Worm (Caenorhabditis elegans) whole organism, L3 larva: ENCODE measurements around the gene cdk-12.

Experiments used
- R02D3.7 ChIP-seq: fragments of 150-350 bp; optimal IDR thresholded peaks from 2 replicates; lab custom pipeline; 2014; ENCODE audit warnings: missing biosample characterization, missing genetic modification characterization
- aly-2 ChIP-seq: fragments of 150-350 bp; optimal IDR thresholded peaks from 2 replicates; lab custom pipeline; 2014; ENCODE audit warnings: missing biosample characterization, missing genetic modification characterization
- ama-1 ChIP-seq: fragments of 150-350 bp; optimal IDR thresholded peaks from 2 replicates; lab custom pipeline; 2018
- ceh-9 ChIP-seq: sonication (generic microtip); optimal IDR thresholded peaks from 2 replicates; lab custom pipeline; 2018; ENCODE audit warnings: missing biosample characterization, missing genetic modification characterization
- egl-27 ChIP-seq: sonication (generic microtip); optimal IDR thresholded peaks from 4 replicates; lab custom pipeline; 2017; ENCODE audit warnings: missing biosample characterization, missing genetic modification reagents, missing genetic modification characterization
- elt-1 ChIP-seq: fragments of 150-350 bp; optimal IDR thresholded peaks from 2 replicates; lab custom pipeline; 2014; ENCODE audit warnings: missing biosample characterization, missing genetic modification characterization
- elt-2 ChIP-seq: sonication (generic microtip); optimal IDR thresholded peaks from 2 replicates; lab custom pipeline; 2016; ENCODE audit warnings: missing genetic modification reagents, mild to moderate bottlenecking, missing genetic modification characterization, missing compliant biosample characterization
- eor-1 ChIP-seq, 2 experiments: fragments of 150-350 bp; optimal IDR thresholded peaks; 2 replicates each; lab custom pipeline; 2014 to 2018; ENCODE audit warnings: missing biosample characterization in 2 of 2, missing genetic modification characterization in 2 of 2
- fkh-2 ChIP-seq: fragments of 150-350 bp; optimal IDR thresholded peaks from 2 replicates; lab custom pipeline; 2014; ENCODE audit warnings: missing biosample characterization, missing genetic modification reagents, missing genetic modification characterization
- hmg-11 ChIP-seq: sonication (generic microtip); optimal IDR thresholded peaks from 2 replicates; lab custom pipeline; 2016; ENCODE audit warnings: missing genetic modification characterization, missing compliant biosample characterization
- jun-1 ChIP-seq: fragments of 150-350 bp; optimal IDR thresholded peaks from 2 replicates; lab custom pipeline; 2014; ENCODE audit warnings: missing biosample characterization, missing genetic modification reagents, missing genetic modification characterization
- lin-15B ChIP-seq: fragments of 150-350 bp; optimal IDR thresholded peaks from 2 replicates; lab custom pipeline; 2014; ENCODE audit warnings: missing biosample characterization, missing genetic modification characterization
- lin-39 ChIP-seq: fragments of 150-350 bp; optimal IDR thresholded peaks from 2 replicates; lab custom pipeline; 2018; ENCODE audit warnings: missing biosample characterization, missing genetic modification reagents, missing genetic modification characterization
- mdl-1 ChIP-seq: fragments of 150-350 bp; optimal IDR thresholded peaks from 2 replicates; lab custom pipeline; 2014; ENCODE audit warnings: missing biosample characterization, missing genetic modification characterization
- nfya-1 ChIP-seq: sonication (generic microtip); optimal IDR thresholded peaks from 2 replicates; lab custom pipeline; 2017; ENCODE audit warnings: missing genetic modification characterization, mild to moderate bottlenecking, missing compliant biosample characterization, antibody characterized with exemption, moderate library complexity; ENCODE audit not compliant: insufficient read depth
- nhr-11 ChIP-seq: fragments of 150-350 bp; optimal IDR thresholded peaks from 2 replicates; lab custom pipeline; 2014; ENCODE audit warnings: missing biosample characterization, missing genetic modification characterization
- nhr-12 ChIP-seq: fragments of 150-350 bp; optimal IDR thresholded peaks from 2 replicates; lab custom pipeline; 2014; ENCODE audit warnings: missing biosample characterization, missing genetic modification characterization
- nhr-23 ChIP-seq: fragments of 150-350 bp; optimal IDR thresholded peaks from 2 replicates; lab custom pipeline; 2014; ENCODE audit warnings: missing biosample characterization, missing genetic modification reagents, missing genetic modification characterization
- nhr-237 ChIP-seq: fragments of 150-350 bp; optimal IDR thresholded peaks from 2 replicates; lab custom pipeline; 2014; ENCODE audit warnings: missing biosample characterization, missing genetic modification characterization
- nhr-25 ChIP-seq: sonication (generic microtip); optimal IDR thresholded peaks from 2 replicates; lab custom pipeline; 2017; ENCODE audit warnings: missing biosample characterization, missing genetic modification characterization
- nhr-43 ChIP-seq: sonication (generic microtip); optimal IDR thresholded peaks from 2 replicates; lab custom pipeline; 2016; ENCODE audit warnings: mild to moderate bottlenecking, missing genetic modification characterization, missing compliant biosample characterization; ENCODE audit not compliant: poor library complexity, severe bottlenecking
- nhr-76 ChIP-seq: fragments of 150-350 bp; sonication (generic microtip); optimal IDR thresholded peaks from 5 replicates; lab custom pipeline; 2014; ENCODE audit warnings: missing biosample characterization, missing genetic modification characterization
- nhr-77 ChIP-seq: fragments of 150-350 bp; optimal IDR thresholded peaks from 2 replicates; lab custom pipeline; 2014; ENCODE audit warnings: missing biosample characterization, missing genetic modification characterization
- pha-4 ChIP-seq: fragments of 150-350 bp; optimal IDR thresholded peaks from 2 replicates; lab custom pipeline; 2014; ENCODE audit warnings: missing biosample characterization, missing genetic modification reagents, missing genetic modification characterization
- pqm-1 ChIP-seq: fragments of 150-350 bp; optimal IDR thresholded peaks from 2 replicates; lab custom pipeline; 2017; ENCODE audit warnings: missing biosample characterization, missing genetic modification characterization, inconsistent platforms
- tbx-2 ChIP-seq: sonication (generic microtip); optimal IDR thresholded peaks from 2 replicates; lab custom pipeline; 2016; ENCODE audit warnings: mild to moderate bottlenecking, missing genetic modification characterization, missing compliant biosample characterization
- unc-39 ChIP-seq: sonication (generic microtip); optimal IDR thresholded peaks from 4 replicates; lab custom pipeline; 2017; ENCODE audit warnings: missing biosample characterization, missing genetic modification characterization
- unc-62 ChIP-seq: fragments of 150-350 bp; sonication (generic microtip); optimal IDR thresholded peaks from 4 replicates; lab custom pipeline; 2014; ENCODE audit warnings: missing biosample characterization, missing genetic modification reagents, missing genetic modification characterization
- zag-1 ChIP-seq: fragments of 150-350 bp; optimal IDR thresholded peaks from 2 replicates; lab custom pipeline; 2014; ENCODE audit warnings: missing biosample characterization, missing genetic modification characterization
- ztf-11 ChIP-seq: fragments of 150-350 bp; optimal IDR thresholded peaks from 2 replicates; lab custom pipeline; 2014; ENCODE audit warnings: missing biosample characterization, missing genetic modification characterization

The cdk-12 gene

DNA sequence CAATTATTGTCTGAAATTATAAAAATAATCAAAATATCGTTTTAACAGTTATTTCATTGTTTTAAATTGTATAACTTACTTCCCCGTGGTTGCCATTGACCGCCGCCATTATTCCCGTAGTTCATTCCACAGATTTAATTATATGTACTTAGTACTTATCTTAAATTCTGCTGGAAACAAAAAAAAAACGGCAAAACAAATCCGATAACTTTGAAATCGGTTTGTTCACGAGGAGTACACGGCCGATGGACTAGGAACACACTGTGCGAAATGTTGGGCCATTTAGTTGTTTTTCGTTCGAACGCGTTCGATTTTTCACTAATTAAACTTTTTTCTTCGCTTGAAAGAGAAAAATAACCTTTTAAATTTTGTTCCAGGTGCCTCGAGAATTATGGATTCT lies 10.3 kb downstream of the cdk-12 start, which contains the start of the genes B0285.3 and lcmt-1:
Gene B0285.3, minus strand, starts transcription at position 267 of the 400 bp plus-strand sequence.
Gene lcmt-1, plus strand, starts transcription at position 377 of the 400 bp plus-strand sequence.
- TF ChIP-seq jun-1 (tag; lab: Kevin White, UChicago) (no peak), nhr-43 (tag; lab: Kevin White, UChicago) (peak; percentile 40), ceh-9 (tag; lab: Kevin White, UChicago) (no peak), elt-2 (peak; percentile 11), nhr-25 (tag; lab: Kevin White, UChicago) (peak; percentile 28), nhr-23 (tag; lab: Kevin White, UChicago) (peak; percentile 61), lin-15B (peak; percentile 68), pha-4 (tag; lab: Kevin White, UChicago) (peak; percentile 42), nhr-11 (tag; lab: Kevin White, UChicago) (no peak), nfya-1 (tag; lab: Kevin White, UChicago) (peak; percentile 52)

DNA sequence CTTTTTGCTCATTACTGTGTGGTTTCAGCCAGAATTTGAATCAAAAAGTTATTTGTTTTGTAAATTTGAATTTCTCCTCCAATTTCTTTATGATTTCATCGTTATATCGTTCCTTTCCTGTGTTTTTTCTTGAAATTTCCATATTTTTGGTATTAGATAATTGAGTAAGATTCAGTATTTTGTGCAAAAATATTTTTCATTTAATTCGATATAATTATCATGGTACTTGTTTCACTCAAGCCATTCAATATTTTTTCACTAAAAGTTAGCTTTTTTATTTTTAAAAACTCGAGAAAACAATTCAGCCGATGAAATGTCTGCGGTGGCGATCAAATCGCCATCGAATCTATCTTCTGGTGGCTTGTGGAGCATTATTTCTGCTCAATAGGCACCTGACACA lies 12.2 kb downstream of the cdk-12 start, which contains the start of gene hse-5:
Gene hse-5, plus strand, starts transcription at position 301 of the 400 bp plus-strand sequence.
- TF ChIP-seq unc-39 (tag; lab: Kevin White, UChicago) (no peak), ama-1 (lab: Kevin White, UChicago) (no peak), ztf-11 (tag; lab: Kevin White, UChicago) (no peak), ceh-9 (tag; lab: Kevin White, UChicago) (no peak), nhr-76 (no peak), elt-2 (no peak), R02D3.7 (no peak), nhr-25 (tag; lab: Kevin White, UChicago) (no peak), mdl-1 (tag; lab: Kevin White, UChicago) (no peak), elt-1 (tag; lab: Kevin White, UChicago) (no peak), fkh-2 (no peak), pqm-1 (no peak)

DNA sequence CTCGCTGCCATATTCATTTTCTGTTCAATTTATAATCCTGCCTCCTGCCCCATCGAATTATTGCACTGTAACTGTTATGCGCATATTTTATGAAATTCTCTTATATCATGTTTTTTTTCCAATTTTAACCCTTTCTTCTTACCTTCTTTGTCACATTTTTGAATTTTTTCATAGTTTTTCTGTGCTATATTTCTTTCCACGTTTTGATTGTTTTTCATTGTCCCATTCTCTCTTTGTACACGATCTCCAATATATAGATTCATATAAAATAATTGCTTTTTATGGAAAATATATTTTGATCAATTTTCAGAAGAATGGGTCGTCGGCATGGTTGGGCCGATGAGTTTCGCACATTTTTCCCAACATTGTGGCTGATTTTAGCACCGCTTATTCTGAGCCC lies 17.0 kb downstream of the cdk-12 start, which contains the start of gene B0285.6:
Gene B0285.6, plus strand, starts transcription at position 301 of the 400 bp plus-strand sequence.
- TF ChIP-seq nhr-237 (tag; lab: Kevin White, UChicago) (no peak), mdl-1 (tag; lab: Kevin White, UChicago) (no peak), eor-1 (tag; optimal IDR thresholded peaks at IDR 0.05; lab: Kevin White, UChicago) (no peak)

DNA sequence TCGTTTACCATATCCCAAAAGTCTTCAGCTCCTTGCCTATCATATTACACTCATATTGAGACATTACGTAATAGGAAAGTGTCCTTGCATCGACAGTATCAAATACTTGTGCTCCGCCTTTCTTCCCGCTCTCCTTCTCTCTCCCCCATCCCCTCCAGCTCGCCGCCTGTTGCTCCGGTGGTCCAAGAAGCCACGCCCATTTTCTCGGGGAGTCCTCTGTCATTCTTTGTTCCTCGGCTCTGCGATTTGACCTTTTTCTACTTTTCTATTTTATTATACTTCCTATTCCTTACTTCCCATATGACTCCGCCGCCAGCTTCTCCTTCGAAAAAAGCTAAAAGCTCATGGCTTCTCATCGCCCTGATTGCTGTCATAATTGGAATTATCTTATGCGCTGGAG lies 23.6 kb downstream of the cdk-12 start, which contains the start of gene mnp-1:
Gene mnp-1, plus strand, starts transcription at position 211 of the 400 bp plus-strand sequence.
- TF ChIP-seq ztf-11 (tag; lab: Kevin White, UChicago) (no peak), pha-4 (tag; lab: Kevin White, UChicago) (no peak), nhr-12 (no peak), R02D3.7 (no peak), egl-27 (tag; lab: Kevin White, UChicago) (no peak), nhr-77 (tag; lab: Kevin White, UChicago) (no peak), jun-1 (tag; lab: Kevin White, UChicago) (no peak), tbx-2 (no peak), lin-15B (no peak), fkh-2 (no peak), pqm-1 (no peak), zag-1 (no peak)

DNA sequence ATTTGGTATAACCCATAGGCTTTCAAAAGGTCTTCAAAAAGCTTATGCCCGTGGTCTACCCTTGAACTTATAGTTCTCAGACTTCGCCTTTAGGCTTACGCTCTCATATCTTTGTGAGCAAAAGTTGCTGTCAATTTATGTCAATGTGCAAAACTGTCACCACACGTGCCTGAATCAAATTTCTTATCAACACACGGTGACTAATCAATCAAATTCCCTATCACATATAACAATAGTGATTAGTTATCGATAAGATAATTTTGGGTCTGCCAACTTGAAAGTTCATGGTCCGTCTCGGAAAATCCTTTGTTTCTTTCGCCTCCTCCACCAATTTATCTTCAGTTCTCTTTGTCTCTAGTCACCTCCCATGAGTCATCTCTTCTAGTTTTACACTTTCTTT lies 24.6 kb downstream of the cdk-12 start:
- TF ChIP-seq pqm-1 (peak; percentile 42), elt-2 (peak; percentile 53), unc-62 (GFP tag; lab: Kevin White, UChicago) (no peak)

DNA sequence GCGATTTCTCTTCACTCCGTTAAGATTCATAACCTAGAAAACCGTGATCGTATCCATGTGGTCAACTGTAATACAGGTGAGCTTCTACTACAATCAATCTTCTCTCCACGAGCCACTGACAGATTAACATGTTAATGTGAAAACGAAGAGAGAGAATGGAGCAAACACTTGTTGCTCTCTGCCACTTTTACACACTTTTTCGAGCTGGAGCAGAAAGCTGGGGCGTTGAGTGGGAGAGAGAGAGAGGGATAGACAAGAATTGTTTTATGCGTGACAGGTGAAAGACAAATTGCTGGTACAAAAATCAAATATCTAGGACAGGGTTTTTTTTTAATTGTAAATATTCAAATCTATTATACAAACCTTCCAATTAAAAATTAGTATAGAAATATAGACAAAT lies 25.6 kb downstream of the cdk-12 start:
- TF ChIP-seq elt-2: no peak
- TF ChIP-seq hmg-11 (tag; lab: Kevin White, UChicago): no peak
- peak; percentile 36 for TF ChIP-seq lin-39 (tag; lab: Kevin White, UChicago)
- peak; percentile 39 for TF ChIP-seq nfya-1 (tag; lab: Kevin White, UChicago)
- TF ChIP-seq nhr-12: no peak
- TF ChIP-seq egl-27 (tag; lab: Kevin White, UChicago): no peak
- no peak for TF ChIP-seq aly-2 (tag; lab: Kevin White, UChicago)

DNA sequence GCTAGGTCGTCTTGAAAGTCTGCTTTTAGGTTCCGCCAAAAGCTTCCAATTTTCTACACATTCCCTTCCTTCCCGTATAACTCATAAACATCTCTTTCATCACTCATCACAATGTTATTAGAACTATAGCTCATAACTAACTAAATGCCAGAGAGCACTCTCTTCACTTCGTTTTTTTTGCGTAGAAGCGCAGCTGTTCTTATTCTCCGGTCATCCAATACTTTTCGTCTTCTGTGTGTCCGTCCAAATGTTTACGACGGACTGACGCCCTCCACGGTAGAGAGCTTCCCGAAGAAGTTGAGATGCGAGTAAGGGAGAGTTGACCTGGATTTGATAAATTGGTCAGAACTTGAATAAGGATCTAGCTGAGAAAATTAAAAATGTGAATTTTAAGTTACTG lies 26.4 kb downstream of the cdk-12 start:
- no peak for TF ChIP-seq nhr-25 (tag; lab: Kevin White, UChicago)
- TF ChIP-seq, all 47 proteins: peak for 0
